Worm (Caenorhabditis elegans) whole organism, L4/young adult: ENCODE measurements around the gene tbb-6.

Experiments used
- W03F9.2 ChIP-seq: fragments of 150-350 bp; optimal IDR thresholded peaks from 2 replicates; lab custom pipeline; 2014; ENCODE audit warnings: missing biosample characterization, missing genetic modification characterization
- him-1 ChIP-seq: sonication (generic microtip); optimal IDR thresholded peaks from 2 replicates; lab custom pipeline; 2016; ENCODE audit warnings: missing genotype, missing genetic modification reagents, missing genetic modification characterization, missing compliant biosample characterization

- TF ChIP-seq W03F9.2 (tag; lab: Kevin White, UChicago) (no peak), him-1 (no peak)
Measured at ce11 chrV:12299244-12299766, 38.0 kb downstream of the tbb-6 start.
